Worm (Caenorhabditis elegans): Measurements from ENCODE around the gene srt-39.

srt-39 gene

ce11 chrV:12486934-12487333 is 2.2 kb downstream of the srt-39 start, which contains the start of gene inx-11:
Gene inx-11 (plus strand): TSS chrV:12487234.
- TF ChIP-seq unc-62 (GFP tag; optimal IDR thresholded peaks at IDR 0.05): no peak

ce11 chrV:12488002-12488401 is 3.3 kb downstream of the srt-39 start:
- no peak for TF ChIP-seq unc-62 (GFP tag; optimal IDR thresholded peaks at IDR 0.05)

DNA sequence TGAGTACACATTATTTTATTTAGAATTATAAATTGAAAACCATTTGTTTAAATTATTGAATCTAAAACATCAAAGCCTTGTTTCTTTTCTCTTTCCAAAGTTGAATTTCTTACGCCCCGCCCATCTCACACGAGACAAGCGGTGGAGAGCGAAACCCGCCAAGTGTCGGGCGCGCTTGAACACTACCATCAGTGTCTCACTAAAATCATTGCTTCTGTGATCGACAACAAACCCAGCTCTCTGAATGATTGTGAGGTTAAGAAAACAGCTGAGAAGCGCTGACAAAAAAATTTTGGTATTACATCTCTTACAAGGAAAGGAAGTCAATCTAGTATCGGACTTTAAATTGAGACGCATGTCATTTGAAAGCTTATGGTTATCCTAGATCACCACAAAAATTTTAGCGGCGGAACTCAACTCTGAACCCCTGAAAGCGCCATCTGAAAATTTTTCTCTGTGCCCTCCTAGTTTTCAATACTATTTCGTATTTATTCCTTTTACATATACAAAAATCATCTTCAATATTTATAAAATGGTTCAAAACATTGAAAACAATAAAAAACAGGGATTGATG is 6.5 kb downstream of the srt-39 start:
- TF ChIP-seq unc-62 (GFP tag; optimal IDR thresholded peaks at IDR 0.05): no peak

DNA sequence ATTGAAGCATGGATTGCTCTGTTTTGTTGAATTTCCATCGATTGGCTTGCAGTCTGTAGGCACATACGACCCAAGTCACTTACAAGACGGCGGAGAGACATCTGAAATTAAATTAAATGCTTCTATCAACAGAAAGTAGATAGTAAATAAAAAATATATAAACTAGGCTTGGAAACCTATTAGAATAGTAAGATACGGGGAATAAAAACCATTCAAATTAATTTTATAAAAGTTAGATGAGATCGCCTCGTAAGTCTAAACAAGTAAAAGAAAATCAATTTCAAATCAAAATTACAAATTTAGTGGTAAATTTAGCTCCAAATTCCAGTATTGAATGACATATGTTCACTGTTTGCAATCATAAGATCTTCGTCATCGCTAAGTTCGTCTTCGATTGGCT is 9.8 kb downstream of the srt-39 start, which contains the start of gene mrps-11:
TSS of gene mrps-11 (minus strand) at position 101 of the 400 bp plus-strand sequence.
- no peak for TF ChIP-seq unc-62 (GFP tag; optimal IDR thresholded peaks at IDR 0.05)

ce11 chrV:12497725-12498263 is 13.1 kb downstream of the srt-39 start, which contains the start of the genes W04D2.4 and rbm-25:
Gene W04D2.4 (minus strand): TSS chrV:12497755.
Gene rbm-25 (plus strand): TSS chrV:12498213.
- no peak for TF ChIP-seq unc-62 (GFP tag; optimal IDR thresholded peaks at IDR 0.05)

ce11 chrV:12503494-12503893 is 18.8 kb downstream of the srt-39 start, which contains the start of gene T28H10.1:
Gene T28H10.1 (plus strand): TSS chrV:12503794.
- TF ChIP-seq unc-62 (GFP tag; optimal IDR thresholded peaks at IDR 0.05): no peak

DNA sequence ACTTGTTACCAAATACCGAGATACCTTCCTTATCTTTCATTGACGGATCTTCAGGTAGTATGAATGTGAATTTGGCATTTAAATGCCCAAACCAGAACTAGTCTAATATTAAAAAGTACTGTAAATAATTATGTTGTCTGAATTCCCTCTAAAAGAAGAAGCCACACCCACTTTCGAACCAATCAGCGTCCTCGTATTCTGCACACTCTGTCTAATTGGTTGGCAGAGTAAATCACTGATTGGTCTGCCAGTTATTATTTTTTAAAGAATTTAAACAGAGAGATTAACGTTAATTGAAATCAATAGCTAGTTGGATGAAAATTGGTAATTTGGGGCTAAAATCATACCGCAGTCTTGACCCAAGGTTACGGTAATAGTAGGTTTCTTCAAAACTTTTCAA is 21.0 kb downstream of the srt-39 start:
- no peak for TF ChIP-seq unc-62 (GFP tag; optimal IDR thresholded peaks at IDR 0.05)

ce11 chrV:12506185-12506584 is 21.5 kb downstream of the srt-39 start, which contains the start of gene nlp-46:
Gene nlp-46 (minus strand): TSS chrV:12506285.
- TF ChIP-seq unc-62 (GFP tag; optimal IDR thresholded peaks at IDR 0.05): no peak

DNA sequence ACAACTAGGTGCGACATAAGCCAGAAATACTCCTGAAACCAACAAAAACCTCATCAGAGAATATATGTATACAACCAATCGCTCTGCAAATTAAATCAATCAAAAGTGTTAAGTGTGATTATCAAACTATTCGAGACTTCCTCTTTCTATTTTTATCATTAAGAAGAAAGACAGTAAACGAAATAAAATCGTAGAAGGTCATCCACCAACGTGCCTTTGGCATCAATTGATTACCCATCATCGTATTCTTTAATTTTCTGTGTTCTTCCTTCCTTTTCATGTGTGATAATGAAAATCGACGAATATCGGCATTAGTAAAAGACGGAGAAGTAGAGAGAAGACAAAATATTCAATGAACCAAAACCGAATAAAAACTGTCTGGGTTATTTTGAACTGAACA is 27.3 kb downstream of the srt-39 start:
- TF ChIP-seq unc-62 (GFP tag; optimal IDR thresholded peaks at IDR 0.05): no peak

DNA sequence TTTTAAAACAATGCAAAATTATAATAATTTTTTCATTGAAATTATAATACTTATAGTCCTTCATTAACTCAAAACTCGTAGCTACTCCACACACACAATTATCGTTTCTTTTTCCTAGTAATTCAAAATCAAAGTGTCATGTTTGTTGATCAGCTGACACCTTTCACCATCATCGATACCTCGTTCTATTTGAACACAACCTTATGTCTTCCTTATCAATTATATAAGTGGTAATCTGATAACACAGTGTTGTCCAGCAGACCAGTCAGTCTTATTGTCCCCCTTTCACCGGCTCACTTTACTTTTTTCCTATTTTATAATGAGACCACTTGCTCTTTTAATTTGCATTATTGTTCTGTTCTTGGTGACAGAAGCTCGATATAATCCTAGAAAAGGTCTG is 28.1 kb downstream of the srt-39 start, which contains the start of the genes T28H10.2 and lgmn-1:
TSS of gene T28H10.2 (minus strand) at position 177 of the 400 bp plus-strand sequence.
TSS of gene lgmn-1 (plus strand) at position 284 of the 400 bp plus-strand sequence.
- no peak for TF ChIP-seq unc-62 (GFP tag; optimal IDR thresholded peaks at IDR 0.05)

- TF ChIP-seq unc-62 (GFP tag; optimal IDR thresholded peaks at IDR 0.05): no peak
Observed at ce11 chrV:12513900-12514299, 29.2 kb downstream of the srt-39 start.

ce11 chrV:12517148-12517547 is 32.5 kb downstream of the srt-39 start, which contains the start of gene cal-1:
Gene cal-1 (minus strand): TSS chrV:12517248.
- TF ChIP-seq unc-62 (GFP tag; optimal IDR thresholded peaks at IDR 0.05): no peak

ce11 chrV:12517757-12518156 is 33.1 kb downstream of the srt-39 start:
- TF ChIP-seq unc-62 (GFP tag; optimal IDR thresholded peaks at IDR 0.05): no peak

DNA sequence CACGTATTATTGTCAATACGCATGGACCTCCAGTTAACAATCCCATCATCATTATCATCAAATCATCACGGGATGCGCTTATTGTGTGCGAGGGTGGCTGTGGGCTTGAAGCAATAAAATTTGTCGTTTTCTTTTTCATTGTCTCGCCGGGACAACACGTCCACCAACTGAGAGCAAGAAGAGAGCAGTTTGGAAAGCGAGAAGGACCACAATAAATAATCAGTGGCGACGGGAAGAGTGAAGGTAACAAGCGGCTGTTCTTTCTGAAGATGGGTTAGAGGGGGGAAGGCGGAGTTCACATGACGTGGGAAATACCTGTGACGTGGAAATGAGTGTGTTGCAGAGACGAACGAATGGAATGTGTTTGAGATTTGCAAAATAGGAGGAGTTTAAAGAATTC is 34.1 kb downstream of the srt-39 start:
- no peak for TF ChIP-seq unc-62 (GFP tag; optimal IDR thresholded peaks at IDR 0.05)

DNA sequence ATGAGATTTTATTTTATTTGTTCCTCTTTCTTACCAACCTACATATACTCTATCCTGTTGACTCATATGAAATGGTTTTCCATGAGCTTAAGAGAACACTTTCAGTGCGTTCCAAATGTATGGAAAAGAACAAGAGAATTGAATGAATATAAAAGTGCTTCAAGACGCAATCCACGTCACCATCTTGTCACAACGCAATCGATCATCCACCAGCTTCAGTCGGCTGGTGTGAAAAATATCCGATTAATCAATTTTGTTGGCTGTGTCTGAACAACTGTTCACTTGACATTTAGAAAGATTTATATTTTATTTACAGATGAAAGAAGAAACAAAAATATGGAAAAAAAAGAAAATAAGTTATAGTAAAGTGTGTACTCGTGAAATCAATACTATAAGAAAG is 38.7 kb downstream of the srt-39 start:
- no peak for TF ChIP-seq unc-62 (GFP tag; optimal IDR thresholded peaks at IDR 0.05)

DNA sequence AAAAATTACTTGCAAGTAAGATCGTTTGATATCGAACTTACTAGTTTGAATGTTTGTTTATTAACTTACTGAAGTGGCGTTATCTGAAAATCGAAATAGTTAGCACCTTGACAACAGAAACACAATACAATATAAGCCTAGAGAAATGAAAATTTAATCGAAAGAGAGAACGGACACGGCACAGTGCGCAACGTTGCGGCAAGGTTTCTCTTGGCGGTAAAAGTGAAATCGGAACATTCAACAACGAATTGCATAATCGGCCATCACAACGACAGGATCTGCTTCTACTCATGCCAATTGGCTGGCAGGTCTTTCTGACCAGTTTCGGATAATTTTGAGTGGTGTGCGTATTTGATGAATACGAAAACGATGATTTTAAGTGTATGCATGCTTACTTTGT is 40.8 kb downstream of the srt-39 start, which contains the start of gene dyf-4:
TSS of gene dyf-4 (minus strand) at position 213 of the 400 bp plus-strand sequence.
- no peak for TF ChIP-seq unc-62 (GFP tag; optimal IDR thresholded peaks at IDR 0.05)

DNA sequence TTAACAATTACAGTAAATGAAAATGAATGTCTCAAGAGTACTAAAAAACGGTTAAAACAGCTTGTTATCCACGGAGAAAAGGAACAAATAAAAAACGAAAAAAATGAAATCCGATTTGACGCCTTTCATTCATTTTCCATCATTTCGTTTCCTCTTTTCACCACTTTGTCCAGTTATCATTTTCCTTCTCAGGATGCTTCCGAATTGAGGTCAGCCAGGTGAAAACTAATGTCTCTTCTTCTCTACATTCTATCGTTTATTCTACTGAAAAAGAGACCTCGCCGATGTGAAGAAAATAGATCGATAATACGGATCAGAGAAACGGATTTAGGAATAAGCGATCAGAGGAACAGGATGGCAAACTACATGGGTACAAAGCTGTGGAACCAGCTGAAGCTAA is 41.4 kb downstream of the srt-39 start:
- TF ChIP-seq unc-62 (GFP tag; optimal IDR thresholded peaks at IDR 0.05): no peak

Measured in whole organism, dauer.